Fruit fly (Drosophila melanogaster) whole organism, prepupa: ENCODE measurements around the gene CG15539.

Source experiments
- Blimp-1 ChIP-seq: fragments of 200-800 bp; sonication (Bioruptor generic); optimal IDR thresholded peaks from 3 replicates; lab custom pipeline; 2017; ENCODE audit warnings: missing biosample characterization, missing genetic modification characterization, mild to moderate bottlenecking, moderate library complexity, missing genetic modification reagents
- CG6854 ChIP-seq: fragments of 200-800 bp; sonication (Bioruptor generic); optimal IDR thresholded peaks from 2 replicates; lab custom pipeline; 2017; ENCODE audit warnings: missing biosample characterization, mild to moderate bottlenecking, missing genetic modification characterization
- Ets96B ChIP-seq: fragments of 200-800 bp; optimal IDR thresholded peaks from 2 replicates; lab custom pipeline; 2019; ENCODE audit warnings: missing biosample characterization, mild to moderate bottlenecking, missing genetic modification characterization, moderate library complexity
- Gug ChIP-seq: fragments of 200-800 bp; sonication (Bioruptor generic); IDR thresholded peaks from 2 replicates; pipeline ENCODE4 v1.3.6; 2022; ENCODE audit warnings: missing biosample characterization, missing genetic modification characterization
- Sox102F ChIP-seq: fragments of 200-800 bp; sonication (Bioruptor generic); optimal IDR thresholded peaks from 2 replicates; lab custom pipeline; 2016; ENCODE audit warnings: missing biosample characterization, mild to moderate bottlenecking, missing genetic modification characterization
- cyc ChIP-seq: fragments of 200-800 bp; sonication (Bioruptor generic); optimal IDR thresholded peaks from 3 replicates; lab custom pipeline; 2016; ENCODE audit warnings: missing biosample characterization, missing genetic modification characterization
- ss ChIP-seq, 2 experiments: fragments of 200-800 bp; sonication (Bioruptor generic); optimal IDR thresholded peaks; 2 replicates in 1 of 2; 3 replicates in 1 of 2; lab custom pipeline; 2017 to 2018; ENCODE audit warnings: mild to moderate bottlenecking in 2 of 2, missing biosample characterization in 2 of 2, missing genetic modification characterization in 2 of 2, moderate library complexity in 1 of 2

dm6 chr3R:30488663-30489062 lies 17.1 kb upstream of the CG15539 start, which contains the start of gene Jon99Fi:
- TF ChIP-seq Gug (GFP tag; lab: Robert Waterston, UW) (no peak), Sox102F (GFP tag; lab: Kevin White, UChicago) (no peak), Blimp-1 (GFP tag; lab: Kevin White, UChicago) (no peak), ss (GFP tag; optimal IDR thresholded peaks at IDR 0.05; lab: Kevin White, UChicago) (no peak), CG6854 (GFP tag; lab: Kevin White, UChicago) (no peak), Ets96B (tag; lab: Kevin White, UChicago) (no peak), cyc (no peak)
